Fruit fly (Drosophila melanogaster): ENCODE data around the gene Had1.

Had1 gene

DNA sequence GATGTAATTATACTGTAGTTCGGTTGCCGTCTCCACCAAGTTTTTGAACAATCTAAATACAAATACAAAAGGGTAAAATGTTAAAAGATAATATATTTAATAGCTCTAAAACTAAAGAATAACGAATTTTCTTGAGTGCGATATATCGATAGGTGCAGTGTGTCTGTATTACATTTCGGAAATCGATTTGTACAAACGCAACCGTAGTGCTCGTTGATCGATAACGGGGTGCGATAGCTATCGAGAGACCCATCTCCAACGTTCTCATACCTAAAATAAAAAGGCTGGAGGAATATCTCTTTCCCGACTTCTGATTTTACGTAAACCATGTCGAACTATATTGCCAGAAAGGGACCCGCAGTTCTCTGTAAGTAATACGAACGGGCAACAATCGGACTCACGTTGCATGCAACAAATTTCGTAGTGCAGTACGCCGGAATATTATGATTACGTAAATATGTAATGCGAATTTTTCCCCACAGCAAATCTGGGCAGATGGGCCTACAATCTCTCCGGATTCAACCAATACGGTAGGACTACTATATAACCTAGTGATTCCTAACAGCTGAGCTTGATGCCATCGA lies 22.3 kb downstream of the Had1 start, which contains the start of gene UQCR-14 (continued):
- TF ChIP-seq CG3407 (GFP tag; optimal IDR thresholded peaks at IDR 0.05) (no peak), pfk (GFP tag; optimal IDR thresholded peaks at IDR 0.05) (peak; percentile 65), CG17328 (GFP tag; IDR thresholded peaks at IDR 0.05) (no peak), CG34224 (GFP tag; IDR thresholded peaks at IDR 0.05; ENCODE audit: partially characterized antibody) (peak; percentile 99), Meics (GFP tag; optimal IDR thresholded peaks at IDR 0.05) (peak; percentile 37), CG11560 (tag; IDR thresholded peaks at IDR 0.05) (no peak), fru (optimal IDR thresholded peaks at IDR 0.05) (no peak), CG2889 (GFP tag; IDR thresholded peaks at IDR 0.05) (no peak), CG12155 (GFP tag; optimal IDR thresholded peaks at IDR 0.05) (peak; percentile 6), gce (GFP tag; IDR thresholded peaks at IDR 0.05) (no peak), D (optimal IDR thresholded peaks at IDR 0.05) (no peak), D (GFP tag; optimal IDR thresholded peaks at IDR 0.05) (no peak), br (optimal IDR thresholded peaks at IDR 0.05) (no peak), Sry-β (GFP tag; optimal IDR thresholded peaks at IDR 0.05) (no peak), CG10565 (GFP tag; optimal IDR thresholded peaks at IDR 0.05) (no peak), Deaf1 (tag; optimal IDR thresholded peaks at IDR 0.05) (no peak), scrt (GFP tag; optimal IDR thresholded peaks at IDR 0.05) (no peak), Med (GFP tag) (peak; percentile 89), kni (GFP tag; optimal IDR thresholded peaks at IDR 0.05) (no peak), BEAF-32 (GFP tag; optimal IDR thresholded peaks at IDR 0.05) (peak; percentile 97), fd102C (GFP tag; optimal IDR thresholded peaks at IDR 0.05) (no peak), CG18011 (GFP tag; optimal IDR thresholded peaks at IDR 0.05) (no peak), NC2β (GFP tag; optimal IDR thresholded peaks at IDR 0.05) (no peak), CG10267 (tag; optimal IDR thresholded peaks at IDR 0.05) (peak; percentile 70), dmrt99B (tag; optimal IDR thresholded peaks at IDR 0.05) (no peak), grau (tag; optimal IDR thresholded peaks at IDR 0.05) (peak; percentile 53), HLH54F (GFP tag; optimal IDR thresholded peaks at IDR 0.05) (no peak), CG11504 (tag; optimal IDR thresholded peaks at IDR 0.05) (no peak), Max (GFP tag; optimal IDR thresholded peaks at IDR 0.05) (peak; percentile 7), tll (GFP tag; optimal IDR thresholded peaks at IDR 0.05) (no peak), toy (GFP tag; IDR thresholded peaks at IDR 0.05) (no peak), PHDP (tag; optimal IDR thresholded peaks at IDR 0.05) (no peak), maf-S (GFP tag; optimal IDR thresholded peaks at IDR 0.05) (no peak), ham (GFP tag; IDR thresholded peaks at IDR 0.05) (no peak), pho (GFP tag; optimal IDR thresholded peaks at IDR 0.05) (peak; percentile 8), dati (GFP tag; IDR thresholded peaks at IDR 0.05) (no peak), crp (GFP tag; optimal IDR thresholded peaks at IDR 0.05) (peak in 1 of 2 experiments; percentile 16), slou (GFP tag; optimal IDR thresholded peaks at IDR 0.05) (peak; percentile 5), mirr (GFP tag; optimal IDR thresholded peaks at IDR 0.05) (peak; percentile 36), Dad (GFP tag; optimal IDR thresholded peaks at IDR 0.05) (no peak), Vsx1 (GFP tag; optimal IDR thresholded peaks at IDR 0.05) (no peak), CG17359 (tag; optimal IDR thresholded peaks at IDR 0.05) (no peak), Atf-2 (GFP tag; optimal IDR thresholded peaks at IDR 0.05) (no peak), CG15011 (GFP tag; optimal IDR thresholded peaks at IDR 0.05) (no peak), CG3065 (GFP tag; optimal IDR thresholded peaks at IDR 0.05) (no peak), Dbx (GFP tag; IDR thresholded peaks at IDR 0.05) (peak; percentile 66), CG2199 (GFP tag; IDR thresholded peaks at IDR 0.05) (peak; percentile 21; the same call in 1 of the 3 replicates), aop (GFP tag; IDR thresholded peaks at IDR 0.05) (no peak), E2f1 (GFP tag; IDR thresholded peaks at IDR 0.05) (no peak), tin (GFP tag; optimal IDR thresholded peaks at IDR 0.05) (no peak), CG15696 (tag; optimal IDR thresholded peaks at IDR 0.05) (no peak)

All from whole organism, embryonic.